Fruit fly (Drosophila melanogaster) whole organism, adult: ENCODE measurements around the gene SclB.

Experiments
- CG12768 ChIP-seq: fragments of 200-800 bp; sonication (Bioruptor generic); optimal IDR thresholded peaks from 2 replicates; lab custom pipeline; 2017; ENCODE audit warnings: missing biosample characterization, missing genetic modification characterization, mild to moderate bottlenecking, moderate library complexity, missing genetic modification reagents
- CG14711 ChIP-seq: fragments of 200-800 bp; sonication (Bioruptor generic); optimal IDR thresholded peaks from 2 replicates; lab custom pipeline; 2018; ENCODE audit warnings: missing biosample characterization, mild to moderate bottlenecking, missing genetic modification characterization, moderate library complexity
- CG1620 ChIP-seq: fragments of 200-800 bp; sonication (Bioruptor generic); optimal IDR thresholded peaks from 2 replicates; lab custom pipeline; 2016; ENCODE audit warnings: missing biosample characterization, missing genetic modification characterization
- CG33017 ChIP-seq: fragments of 200-800 bp; sonication (Bioruptor generic); optimal IDR thresholded peaks from 2 replicates; lab custom pipeline; 2018; ENCODE audit warnings: missing biosample characterization, mild to moderate bottlenecking, missing genetic modification characterization, moderate library complexity
- Clk ChIP-seq: fragments of 200-800 bp; sonication (Bioruptor generic); optimal IDR thresholded peaks from 2 replicates; lab custom pipeline; 2017; ENCODE audit warnings: missing biosample characterization, missing genetic modification characterization
- Mnt ChIP-seq: fragments of 200-800 bp; sonication (Bioruptor generic); optimal IDR thresholded peaks from 2 replicates; lab custom pipeline; 2016; ENCODE audit warnings: missing biosample characterization, mild to moderate bottlenecking, missing genetic modification characterization
- bab1 ChIP-seq: fragments of 200-800 bp; sonication (Bioruptor generic); optimal IDR thresholded peaks from 3 replicates; lab custom pipeline; 2019; ENCODE audit warnings: missing biosample characterization, mild to moderate bottlenecking, missing genetic modification characterization, moderate library complexity
- cnc ChIP-seq, 2 experiments: fragments of >200 bp; optimal IDR thresholded peaks; 2 replicates each; lab custom pipeline; 2017
- kay ChIP-seq: fragments of 200-800 bp; sonication (Bioruptor generic); peaks from one replicate; lab custom pipeline; 2016; ENCODE audit warnings: missing biosample characterization, missing genetic modification characterization, borderline replicate concordance
- ovo ChIP-seq: fragments of 200-800 bp; sonication (Bioruptor generic); optimal IDR thresholded peaks from 2 replicates; lab custom pipeline; 2016; ENCODE audit warnings: missing biosample characterization, missing genetic modification characterization

DNA sequence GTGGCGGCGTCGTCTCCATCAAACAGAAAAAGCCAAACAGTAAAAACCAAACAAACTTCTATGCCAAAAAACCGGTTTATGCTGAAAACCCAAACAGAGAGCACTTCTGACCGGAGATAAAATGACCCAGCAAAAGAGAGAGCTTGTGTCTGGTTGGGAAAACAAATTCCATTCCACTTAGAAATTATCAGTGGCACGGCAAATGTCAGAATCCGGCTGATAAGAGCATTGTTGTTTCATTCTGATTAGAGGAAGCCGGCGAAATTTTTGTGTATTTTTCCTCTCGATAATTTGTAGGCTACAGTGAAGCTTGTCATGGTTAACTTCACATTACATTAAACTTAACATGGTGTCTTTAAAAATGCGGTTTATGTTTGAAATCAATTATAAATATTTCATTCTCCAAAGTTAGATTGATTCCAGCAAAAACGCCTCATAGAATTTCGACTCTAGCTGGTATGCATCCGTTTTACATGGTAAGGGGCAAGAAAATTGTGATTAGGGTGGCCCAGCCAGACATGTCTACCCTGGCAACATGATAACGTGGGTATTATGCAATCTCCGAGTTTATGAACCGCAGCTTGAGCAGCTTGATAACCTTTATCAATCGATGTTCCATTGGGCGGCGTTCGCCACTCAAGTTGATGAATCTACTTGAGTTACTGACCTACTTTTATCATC is 20.2 kb upstream of the SclB start:
- TF ChIP-seq Mnt (GFP tag; lab: Kevin White, UChicago): no peak
- no peak for TF ChIP-seq kay (GFP tag; lab: Kevin White, UChicago)
- no peak for TF ChIP-seq Clk
- TF ChIP-seq CG14711 (tag; lab: Kevin White, UChicago): no peak
- TF ChIP-seq CG12768 (GFP tag; lab: Kevin White, UChicago): no peak
- TF ChIP-seq CG33017: no peak
- TF ChIP-seq CG1620 (GFP tag; lab: Kevin White, UChicago): no peak
- TF ChIP-seq cnc (optimal IDR thresholded peaks at IDR 0.05; lab: Kevin White, UChicago): no peak
- no peak for TF ChIP-seq bab1
- TF ChIP-seq ovo (GFP tag; lab: Kevin White, UChicago): no peak
